Fruit fly (Drosophila melanogaster) whole organism, pupa: Measurements from ENCODE around the gene Hexo1.
A peak's percentile ranks its signal among the peaks of the same experiment; 100 is the strongest.

Experiments
- CG10348 ChIP-seq: fragments of 200-800 bp; sonication (Bioruptor generic); IDR thresholded peaks from 2 replicates; pipeline ENCODE4 v1.3.6; 2022; ENCODE audit warnings: missing biosample characterization, missing genetic modification characterization
- CG9948 ChIP-seq: fragments of 200-800 bp; sonication (Bioruptor generic); optimal IDR thresholded peaks from 2 replicates; lab custom pipeline; 2018; ENCODE audit warnings: missing biosample characterization, mild to moderate bottlenecking, missing genetic modification characterization, moderate library complexity
- EcR ChIP-seq: fragments of 200-800 bp; sonication (Bioruptor generic); optimal IDR thresholded peaks from 3 replicates; lab custom pipeline; 2019; ENCODE audit warnings: missing biosample characterization, missing genetic modification characterization, mild to moderate bottlenecking, moderate library complexity, missing genetic modification reagents
- Ets98B ChIP-seq: fragments of 200-800 bp; sonication (Bioruptor generic); IDR thresholded peaks from 2 replicates; pipeline ENCODE4 v1.3.6; 2022; ENCODE audit warnings: missing biosample characterization, missing genetic modification characterization
- Pif1A ChIP-seq: fragments of 200-800 bp; sonication (Bioruptor generic); optimal IDR thresholded peaks from 3 replicates; lab custom pipeline; 2016; ENCODE audit warnings: missing biosample characterization, missing genetic modification characterization
- Snoo ChIP-seq: fragments of 200-800 bp; sonication (Bioruptor generic); optimal IDR thresholded peaks from 3 replicates; lab custom pipeline; 2017; ENCODE audit warnings: missing biosample characterization, mild to moderate bottlenecking, missing genetic modification characterization, inconsistent platforms

dm6 chr3L:4239442-4240322 lies 48.8 kb upstream of the Hexo1 start, which contains the start of gene Sqor:
- TF ChIP-seq Pif1A (no peak), Snoo (peak; percentile 93), CG10348 (GFP tag; lab: Robert Waterston, UW) (peak; percentile 82), Ets98B (GFP tag; lab: Robert Waterston, UW) (peak; percentile 93), CG9948 (tag; lab: Kevin White, UChicago) (peak; percentile 94), EcR (GFP tag; lab: Kevin White, UChicago) (peak; percentile 97)
